Fruit fly (Drosophila melanogaster): ENCODE results near the gene CG15578.
"Not testable (repeated sequence)": the region's sequence is repeated elsewhere in the genome, so short reads cannot be mapped to it uniquely, and the experiment has no call there.

CG15578 gene

dm6 chrX:4322234-4323210 lies 44.8 kb upstream of the CG15578 start, which contains the start of gene norpA (continued):
- peak; percentile 67 for TF ChIP-seq Smox (GFP tag; optimal IDR thresholded peaks at IDR 0.05)
- TF ChIP-seq CG34406 (GFP tag; optimal IDR thresholded peaks at IDR 0.05): peak; percentile 58
- peak; percentile 44 for TF ChIP-seq CG3919 (GFP tag; optimal IDR thresholded peaks at IDR 0.05)
- TF ChIP-seq fd85E (GFP tag; optimal IDR thresholded peaks at IDR 0.05): peak; percentile 21
- peak; percentile 73 for TF ChIP-seq CG8119 (GFP tag; IDR thresholded peaks at IDR 0.05)
- TF ChIP-seq Eip78C (GFP tag): peak; percentile 78
- no peak for TF ChIP-seq CG16779 (tag; optimal IDR thresholded peaks at IDR 0.05)
- no peak for TF ChIP-seq Eip93F (GFP tag; optimal IDR thresholded peaks at IDR 0.05)
- TF ChIP-seq Sox102F (GFP tag; optimal IDR thresholded peaks at IDR 0.05): peak; percentile 81
- no peak for TF ChIP-seq Gug (GFP tag; IDR thresholded peaks at IDR 0.05)
- peak; percentile 0 for TF ChIP-seq CG1621 (tag; optimal IDR thresholded peaks at IDR 0.05)
- peak in 1 of 2 experiments; percentile 57 for TF ChIP-seq salr (GFP tag; optimal IDR thresholded peaks at IDR 0.05)
- no peak for TF ChIP-seq Hr38 (GFP tag; optimal IDR thresholded peaks at IDR 0.05)
- no peak for TF ChIP-seq CG8319 (GFP tag; optimal IDR thresholded peaks at IDR 0.05)
- no peak for TF ChIP-seq CG11294 (GFP tag; IDR thresholded peaks at IDR 0.05)
- TF ChIP-seq Ets21C (GFP tag; optimal IDR thresholded peaks at IDR 0.05): no peak
- TF ChIP-seq Ets96B (tag; optimal IDR thresholded peaks at IDR 0.05): peak; percentile 25
- TF ChIP-seq vri (GFP tag; optimal IDR thresholded peaks at IDR 0.05): peak; percentile 39
- peak; percentile 77 for TF ChIP-seq svp (GFP tag)
- peak; percentile 71 for TF ChIP-seq Met (GFP tag; optimal IDR thresholded peaks at IDR 0.05)
- peak; percentile 71 for TF ChIP-seq CG15336 (GFP tag; IDR thresholded peaks at IDR 0.05)
- peak; percentile 64 for TF ChIP-seq Eip75B (GFP tag; optimal IDR thresholded peaks at IDR 0.05)
- TF ChIP-seq CG6808 (GFP tag; optimal IDR thresholded peaks at IDR 0.05): peak; percentile 32
- TF ChIP-seq Hr39 (GFP tag; optimal IDR thresholded peaks at IDR 0.05): peak; percentile 55
- TF ChIP-seq dsx (GFP tag; optimal IDR thresholded peaks at IDR 0.05; ENCODE audit: poor library complexity, severe bottlenecking): no peak

dm6 chrX:4322131-4322233 lies 44.2 kb upstream of the CG15578 start, which contains the start of gene mRpL33:
mRpL33 (minus strand) TSS chrX:4322231.
- no peak for TF ChIP-seq fd85E (GFP tag; optimal IDR thresholded peaks at IDR 0.05)
- no peak for TF ChIP-seq CG8319 (GFP tag; optimal IDR thresholded peaks at IDR 0.05)
- no peak for TF ChIP-seq net (GFP tag; optimal IDR thresholded peaks at IDR 0.05)
- TF ChIP-seq salr (GFP tag; optimal IDR thresholded peaks at IDR 0.05): no peak
- no peak for TF ChIP-seq CG6854 (GFP tag; optimal IDR thresholded peaks at IDR 0.05)

- not testable (repeated sequence) for TF ChIP-seq Sox15, Sox102F, Blimp-1 (GFP tag; optimal IDR thresholded peaks at IDR 0.05)
Measured at dm6 chrX:4319240-4319639, 41.5 kb upstream of the CG15578 start, which contains the start of gene NO66. NO66 (plus strand) TSS chrX:4319438.

dm6 chrX:4318701-4319100 lies 40.9 kb upstream of the CG15578 start, which contains the start of gene mei-9:
mei-9 (minus strand) TSS chrX:4318801.
- TF ChIP-seq CG8319 (GFP tag; optimal IDR thresholded peaks at IDR 0.05); CG31627 (GFP tag; optimal IDR thresholded peaks at IDR 0.05); CG15336 (GFP tag; IDR thresholded peaks at IDR 0.05): not testable (repeated sequence)

- TF ChIP-seq CG15336 (GFP tag; IDR thresholded peaks at IDR 0.05) (0 out of 2 replicates have a peak, but pooled peaks have one; percentile 19), Gug (GFP tag; IDR thresholded peaks at IDR 0.05) (peak; percentile 55), eg (GFP tag; IDR thresholded peaks at IDR 0.05) (peak; percentile 74; the same call in 2 of the 3 replicates), CG8119 (GFP tag; IDR thresholded peaks at IDR 0.05) (0 out of 3 replicates have a peak, but pooled peaks have one; percentile 28), CG11294 (GFP tag; IDR thresholded peaks at IDR 0.05) (peak; percentile 37; the same call in 1 of the 2 replicates), CG6163 (GFP tag; IDR thresholded peaks at IDR 0.05) (peak; percentile 76)
Measured at dm6 chrX:4318001-4318400, 40.2 kb upstream of the CG15578 start.
